Fruit fly (Drosophila melanogaster): ENCODE results near the gene COX5A.

dm6 chr3R:11812479-11812878 is 6.7 kb upstream of the COX5A start:
- TF ChIP-seq pad (GFP tag; optimal IDR thresholded peaks at IDR 0.05), result no peak
- no peak for TF ChIP-seq CG14711 (tag; optimal IDR thresholded peaks at IDR 0.05)
- TF ChIP-seq CG11617 (GFP tag; optimal IDR thresholded peaks at IDR 0.05), result no peak
- no peak for TF ChIP-seq CG7045 (GFP tag; optimal IDR thresholded peaks at IDR 0.05)
- no peak for TF ChIP-seq CG1620 (GFP tag; optimal IDR thresholded peaks at IDR 0.05)
- TF ChIP-seq Clk (GFP tag; optimal IDR thresholded peaks at IDR 0.05), result no peak
- no peak for TF ChIP-seq ovo (GFP tag; optimal IDR thresholded peaks at IDR 0.05)
- TF ChIP-seq kay (GFP tag; ENCODE audit: borderline replicate concordance), result peak; percentile 81
- TF ChIP-seq cnc (optimal IDR thresholded peaks at IDR 0.05), result no peak
- TF ChIP-seq bab1 (GFP tag; optimal IDR thresholded peaks at IDR 0.05), result no peak
- TF ChIP-seq CG5204 (GFP tag; optimal IDR thresholded peaks at IDR 0.05), result no peak

All from whole organism, adult.